Worm (Caenorhabditis elegans) whole organism, L4 larva: Measurements from ENCODE around the gene C18E9.8.

Experiments used
- F10B5.3 ChIP-seq: sonication (generic microtip); optimal IDR thresholded peaks from 2 replicates; lab custom pipeline; 2016; ENCODE audit warnings: mild to moderate bottlenecking, missing genetic modification characterization, missing compliant biosample characterization
- F44E2.7 ChIP-seq: fragments of 200-800 bp; sonication (Bioruptor generic); IDR thresholded peaks from 2 replicates; pipeline ENCODE4 v2.1.2; 2022; ENCODE audit warnings: missing genetic modification characterization, missing compliant biosample characterization
- R02D3.7 ChIP-seq: fragments of 150-350 bp; sonication (generic microtip); optimal IDR thresholded peaks from 3 replicates; lab custom pipeline; 2014; ENCODE audit warnings: missing biosample characterization, missing genetic modification characterization
- T20F7.1 ChIP-seq: fragments of 200-800 bp; sonication (Bioruptor generic); optimal IDR thresholded peaks from 2 replicates; lab custom pipeline; 2018; ENCODE audit warnings: mild to moderate bottlenecking, missing genetic modification characterization, missing compliant biosample characterization
- Y105C5A.15 ChIP-seq: fragments of 200-800 bp; sonication (Bioruptor generic); IDR thresholded peaks from 2 replicates; pipeline ENCODE4 v1.3.6; 2022; ENCODE audit warnings: missing genetic modification characterization, missing compliant biosample characterization
- ZK546.5 ChIP-seq, 2 experiments: sonication (generic microtip); optimal IDR thresholded peaks; 2 replicates each; lab custom pipeline; 2017; ENCODE audit warnings: missing biosample characterization in 2 of 2, missing genetic modification characterization in 2 of 2
- aly-2 ChIP-seq: sonication (generic microtip); optimal IDR thresholded peaks from 2 replicates; lab custom pipeline; 2018; ENCODE audit warnings: missing biosample characterization, missing genetic modification characterization
- ceh-28 ChIP-seq: fragments of 150-350 bp; optimal IDR thresholded peaks from 2 replicates; lab custom pipeline; 2014; ENCODE audit warnings: missing biosample characterization, missing genetic modification reagents, missing genetic modification characterization
- ceh-32 ChIP-seq: sonication (generic microtip); optimal IDR thresholded peaks from 2 replicates; lab custom pipeline; 2016; ENCODE audit warnings: mild to moderate bottlenecking, missing genetic modification characterization, missing compliant biosample characterization; ENCODE audit not compliant: poor library complexity
- ceh-62 ChIP-seq: sonication (generic microtip); optimal IDR thresholded peaks from 2 replicates; lab custom pipeline; 2017; ENCODE audit warnings: missing biosample characterization, missing genetic modification characterization
- ceh-82 ChIP-seq: sonication (generic microtip); optimal IDR thresholded peaks from 2 replicates; lab custom pipeline; 2017; ENCODE audit warnings: missing biosample characterization, missing genetic modification characterization
- cey-2 ChIP-seq: sonication (generic microtip); optimal IDR thresholded peaks from 3 replicates; lab custom pipeline; 2017; ENCODE audit warnings: missing genetic modification characterization, mild to moderate bottlenecking, missing compliant biosample characterization, antibody characterized with exemption, borderline replicate concordance; ENCODE audit not compliant: insufficient read depth
- daf-12 ChIP-seq: fragments of 150-350 bp; optimal IDR thresholded peaks from 2 replicates; lab custom pipeline; 2014; ENCODE audit warnings: missing biosample characterization, missing genetic modification reagents, missing genetic modification characterization
- daf-16 ChIP-seq, 3 experiments: sonication (generic microtip); optimal IDR thresholded peaks; 2 replicates each; lab custom pipeline; 2016 to 2017; ENCODE audit warnings: missing genetic modification characterization in 3 of 3, missing genetic modification reagents in 3 of 3, mild to moderate bottlenecking in 2 of 3, missing compliant biosample characterization in 2 of 3, missing biosample characterization in 1 of 3, moderate library complexity in 1 of 3
- daf-19 ChIP-seq: fragments of 200-800 bp; sonication (Bioruptor generic); conservative IDR thresholded peaks from 2 replicates; pipeline ENCODE4 v1.3.6; 2022; ENCODE audit warnings: missing genetic modification characterization, missing compliant biosample characterization
- daf-8 ChIP-seq: fragments of 200-800 bp; sonication (Bioruptor generic); IDR thresholded peaks from 2 replicates; pipeline ENCODE4 v1.3.6; 2022; ENCODE audit warnings: missing genetic modification characterization, missing compliant biosample characterization
- dmd-6 ChIP-seq: fragments of 200-800 bp; sonication (Bioruptor generic); IDR thresholded peaks from 2 replicates; pipeline ENCODE4 v1.3.6; 2022; ENCODE audit warnings: missing genetic modification reagents, missing genetic modification characterization, missing compliant biosample characterization
- dmd-8 ChIP-seq: fragments of 200-800 bp; sonication (Bioruptor generic); IDR thresholded peaks from 2 replicates; pipeline ENCODE4 v1.3.6; 2022; ENCODE audit warnings: missing genetic modification characterization, missing compliant biosample characterization
- duxl-1 ChIP-seq: sonication (generic microtip); optimal IDR thresholded peaks from 2 replicates; lab custom pipeline; 2016; ENCODE audit warnings: mild to moderate bottlenecking, missing genetic modification characterization, moderate library complexity, missing compliant biosample characterization; ENCODE audit not compliant: poor library complexity
- hlh-30 ChIP-seq: sonication (generic microtip); optimal IDR thresholded peaks from 2 replicates; lab custom pipeline; 2017; ENCODE audit warnings: antibody characterized with exemption, mild to moderate bottlenecking, missing genetic modification characterization, missing compliant biosample characterization; ENCODE audit not compliant: insufficient read depth
- hmg-1.1 ChIP-seq: fragments of 200-800 bp; sonication (Bioruptor generic); IDR thresholded peaks from 2 replicates; pipeline ENCODE4 v1.3.6; 2022; ENCODE audit warnings: missing genetic modification reagents, missing genetic modification characterization, missing compliant biosample characterization
- lin-1 ChIP-seq: fragments of 200-800 bp; sonication (Bioruptor generic); IDR thresholded peaks from 2 replicates; pipeline ENCODE4 v1.3.6; 2022; ENCODE audit warnings: missing genetic modification reagents, missing genetic modification characterization, missing compliant biosample characterization
- lin-38 ChIP-seq: fragments of 200-800 bp; sonication (Bioruptor generic); IDR thresholded peaks from 2 replicates; pipeline ENCODE4 v1.3.6; 2022; ENCODE audit warnings: missing genetic modification reagents, missing genetic modification characterization, missing compliant biosample characterization
- lin-39 ChIP-seq: fragments of 150-350 bp; optimal IDR thresholded peaks from 2 replicates; lab custom pipeline; 2014; ENCODE audit warnings: missing biosample characterization, missing genetic modification reagents, missing genetic modification characterization
- nhr-102 ChIP-seq: sonication (generic microtip); optimal IDR thresholded peaks from 2 replicates; lab custom pipeline; 2016; ENCODE audit warnings: mild to moderate bottlenecking, missing genetic modification characterization, moderate library complexity, missing compliant biosample characterization
- nhr-111 ChIP-seq: fragments of 200-800 bp; sonication (Bioruptor generic); optimal IDR thresholded peaks from 2 replicates; lab custom pipeline; 2018; ENCODE audit warnings: mild to moderate bottlenecking, missing genetic modification characterization, missing compliant biosample characterization
- nhr-25 ChIP-seq: sonication (generic microtip); optimal IDR thresholded peaks from 2 replicates; lab custom pipeline; 2017; ENCODE audit warnings: missing genetic modification characterization, mild to moderate bottlenecking, missing compliant biosample characterization, antibody characterized with exemption, moderate library complexity, borderline replicate concordance; ENCODE audit not compliant: insufficient read depth
- nhr-6 ChIP-seq: fragments of 150-350 bp; optimal IDR thresholded peaks from 2 replicates; lab custom pipeline; 2014; ENCODE audit warnings: missing biosample characterization, missing genetic modification characterization
- nhr-77 ChIP-seq: fragments of 150-350 bp; optimal IDR thresholded peaks from 2 replicates; lab custom pipeline; 2014; ENCODE audit warnings: missing biosample characterization, missing genetic modification characterization
- pha-4 ChIP-seq, 2 experiments: fragments of 150-350 bp in 1 of 2; fragments of 200-800 bp in 1 of 2; sonication (Bioruptor generic) in 1 of 2; IDR thresholded peaks in 1 of 2; optimal IDR thresholded peaks in 1 of 2; 2 replicates each; pipeline versions ENCODE4 v1.3.6 to Lab custom; 2014 to 2022; ENCODE audit warnings: missing genetic modification characterization in 2 of 2, missing genetic modification reagents in 2 of 2, missing biosample characterization in 1 of 2, missing compliant biosample characterization in 1 of 2
- pqm-1 ChIP-seq: sonication (generic microtip); optimal IDR thresholded peaks from 2 replicates; lab custom pipeline; 2017; ENCODE audit warnings: missing biosample characterization, missing genetic modification characterization
- set-16 ChIP-seq: fragments of 200-800 bp; sonication (Bioruptor generic); IDR thresholded peaks from 2 replicates; pipeline ENCODE4 v1.3.6; 2022; ENCODE audit warnings: missing genetic modification reagents, missing genetic modification characterization, missing compliant biosample characterization
- snpc-4 ChIP-seq: fragments of 150-350 bp; optimal IDR thresholded peaks from 2 replicates; lab custom pipeline; 2014; ENCODE audit warnings: missing biosample characterization, missing genetic modification characterization
- spr-1 ChIP-seq: sonication (generic microtip); optimal IDR thresholded peaks from 2 replicates; lab custom pipeline; 2016; ENCODE audit warnings: mild to moderate bottlenecking, missing genetic modification characterization, missing compliant biosample characterization
- unc-62 ChIP-seq, 3 experiments: fragments of 150-350 bp in 1 of 3; sonication (generic microtip); optimal IDR thresholded peaks in 2 of 3; peaks in 1 of 3; 1 replicate in 1 of 3; 2 replicates in 2 of 3; lab custom pipeline; 2014 to 2017; ENCODE audit warnings: missing biosample characterization in 3 of 3, missing genetic modification characterization in 3 of 3, missing genetic modification reagents in 3 of 3, missing genotype in 1 of 3
- zag-1 ChIP-seq: fragments of 150-350 bp; optimal IDR thresholded peaks from 2 replicates; lab custom pipeline; 2014; ENCODE audit warnings: missing biosample characterization, missing genetic modification characterization
- zfp-2 ChIP-seq: sonication (generic microtip); optimal IDR thresholded peaks from 2 replicates; lab custom pipeline; 2016; ENCODE audit warnings: mild to moderate bottlenecking, missing genetic modification characterization, missing compliant biosample characterization
- zip-11 ChIP-seq: fragments of 200-800 bp; sonication (Bioruptor generic); IDR thresholded peaks from 2 replicates; pipeline ENCODE4 v1.3.6; 2022; ENCODE audit warnings: missing genetic modification characterization, missing compliant biosample characterization
- zip-2 ChIP-seq: fragments of 150-350 bp; optimal IDR thresholded peaks from 2 replicates; lab custom pipeline; 2014; ENCODE audit warnings: missing biosample characterization, missing genetic modification characterization

C18E9.8 gene

ce11 chrII:8956896-8957295, 31.0 kb downstream of the C18E9.8 start:
- TF ChIP-seq F44E2.7 (GFP tag; lab: Robert Waterston, UW) (no peak), lin-39 (tag; lab: Kevin White, UChicago) (no peak), daf-8 (GFP tag; lab: Robert Waterston, UW) (no peak), set-16 (no peak), dmd-8 (no peak), ZK546.5 (tag; optimal IDR thresholded peaks at IDR 0.05; lab: Kevin White, UChicago) (no peak), R02D3.7 (no peak), zip-2 (tag; lab: Kevin White, UChicago) (no peak), dmd-6 (GFP tag; lab: Robert Waterston, UW) (no peak), ceh-32 (tag; lab: Kevin White, UChicago) (no peak), nhr-77 (no peak), zip-11 (GFP tag; lab: Robert Waterston, UW) (no peak), zag-1 (tag; lab: Kevin White, UChicago) (no peak), lin-38 (no peak), nhr-25 (tag; lab: Kevin White, UChicago) (no peak), spr-1 (tag; lab: Kevin White, UChicago) (no peak)
- TF ChIP-seq, all 104 proteins: peak for 0

- TF ChIP-seq duxl-1 (tag; lab: Kevin White, UChicago), result no peak
- no peak for TF ChIP-seq R02D3.7
- TF ChIP-seq Y105C5A.15 (GFP tag; lab: Robert Waterston, UW), result no peak
- no peak for TF ChIP-seq F10B5.3 (tag; lab: Kevin White, UChicago)
- TF ChIP-seq daf-19 (GFP tag; lab: Robert Waterston, UW), result no peak
- TF ChIP-seq F44E2.7 (GFP tag; lab: Robert Waterston, UW), result no peak
- TF ChIP-seq hlh-30 (tag; lab: Kevin White, UChicago), result no peak
- TF ChIP-seq zag-1 (tag; lab: Kevin White, UChicago), result no peak
- no peak for TF ChIP-seq pha-4 (GFP tag; IDR thresholded peaks at IDR 0.05; lab: Robert Waterston, UW)
- no peak for TF ChIP-seq pha-4 (tag; optimal IDR thresholded peaks at IDR 0.05; lab: Kevin White, UChicago)
- TF ChIP-seq ceh-82, result no peak
- TF ChIP-seq cey-2 (tag; lab: Kevin White, UChicago), result no peak
Observed at ce11 chrII:8953703-8954102, 34.2 kb downstream of the C18E9.8 start.

- TF ChIP-seq unc-62 (GFP tag; optimal IDR thresholded peaks at IDR 0.05 in 1 of 2; lab: Kevin White, UChicago) (peak in 1 of 2 experiments; percentile 97), unc-62 (tag; optimal IDR thresholded peaks at IDR 0.05; lab: Kevin White, UChicago) (no peak), nhr-102 (no peak), pha-4 (GFP tag; IDR thresholded peaks at IDR 0.05; lab: Robert Waterston, UW) (no peak), pha-4 (tag; optimal IDR thresholded peaks at IDR 0.05; lab: Kevin White, UChicago) (no peak), cey-2 (tag; lab: Kevin White, UChicago) (no peak)
Observed at ce11 chrII:8951270-8951669, 36.6 kb downstream of the C18E9.8 start.

ce11 chrII:8948640-8949039, 39.2 kb downstream of the C18E9.8 start:
- no peak for TF ChIP-seq nhr-6 (tag; lab: Kevin White, UChicago)
- TF ChIP-seq T20F7.1, result no peak
- no peak for TF ChIP-seq snpc-4
- TF ChIP-seq daf-16 (GFP tag; optimal IDR thresholded peaks at IDR 0.05; lab: Kevin White, UChicago), result no peak
- TF ChIP-seq daf-16 (tag; optimal IDR thresholded peaks at IDR 0.05; lab: Kevin White, UChicago), result no peak
- TF ChIP-seq lin-1 (GFP tag; lab: Robert Waterston, UW), result no peak
- no peak for TF ChIP-seq aly-2 (tag; lab: Kevin White, UChicago)
- no peak for TF ChIP-seq daf-12 (tag; lab: Kevin White, UChicago)
- no peak for TF ChIP-seq lin-38
- TF ChIP-seq nhr-77, result no peak
- TF ChIP-seq ceh-62 (tag; lab: Kevin White, UChicago), result no peak
- no peak for TF ChIP-seq ceh-28 (tag; lab: Kevin White, UChicago)
- no peak for TF ChIP-seq nhr-102
- no peak for TF ChIP-seq hmg-1.1
- no peak for TF ChIP-seq zfp-2 (tag; lab: Kevin White, UChicago)
- TF ChIP-seq nhr-111 (GFP tag; lab: Kevin White, UChicago), result no peak
- TF ChIP-seq nhr-25 (tag; lab: Kevin White, UChicago), result no peak
- TF ChIP-seq pqm-1 (tag; lab: Kevin White, UChicago), result no peak
